Fruit fly (Drosophila melanogaster) whole organism, embryonic: Measurements from ENCODE around the gene spo.
A peak's percentile ranks its signal among the peaks of the same experiment; 100 is the strongest.

Experiments used
- ATbp ChIP-seq: fragments of 200-800 bp; sonication (Bioruptor generic); optimal IDR thresholded peaks from 2 replicates; lab custom pipeline; 2017; ENCODE audit warnings: missing biosample characterization, mild to moderate bottlenecking, missing genetic modification characterization, missing genetic modification reagents
- Adf1 ChIP-seq: fragments of 200-800 bp; sonication (Bioruptor generic); IDR thresholded peaks from 2 replicates; pipeline ENCODE4 v1.3.6; 2022; ENCODE audit warnings: missing biosample characterization, missing genetic modification characterization
- Atf-2 ChIP-seq: fragments of 200-800 bp; sonication (Bioruptor generic); optimal IDR thresholded peaks from 2 replicates; lab custom pipeline; 2016; ENCODE audit warnings: missing biosample characterization, missing genetic modification characterization
- CG10654 ChIP-seq: fragments of 200-800 bp; sonication (Bioruptor generic); optimal IDR thresholded peaks from 2 replicates; lab custom pipeline; 2016; ENCODE audit warnings: missing biosample characterization, missing genetic modification characterization
- CG13775 ChIP-seq: fragments of 200-800 bp; sonication (Bioruptor generic); optimal IDR thresholded peaks from 3 replicates; lab custom pipeline; 2017; ENCODE audit warnings: missing biosample characterization, mild to moderate bottlenecking, missing genetic modification characterization
- CG14014 ChIP-seq: fragments of 200-800 bp; sonication (Bioruptor generic); IDR thresholded peaks from 2 replicates; pipeline ENCODE4 v1.3.6; 2022; ENCODE audit warnings: missing biosample characterization, missing genetic modification characterization
- CG15011 ChIP-seq: fragments of 200-800 bp; sonication (Bioruptor generic); optimal IDR thresholded peaks from 3 replicates; lab custom pipeline; 2018; ENCODE audit warnings: missing biosample characterization, mild to moderate bottlenecking, missing genetic modification characterization
- CG1647 ChIP-seq: fragments of 200-800 bp; sonication (Bioruptor generic); optimal IDR thresholded peaks from 3 replicates; lab custom pipeline; 2016; ENCODE audit warnings: missing biosample characterization, missing genetic modification characterization
- CG17328 ChIP-seq: fragments of 200-800 bp; sonication (Bioruptor generic); IDR thresholded peaks from 2 replicates; pipeline ENCODE4 v1.3.6; 2022; ENCODE audit warnings: missing biosample characterization, missing genetic modification characterization
- CG2199 ChIP-seq: fragments of 200-800 bp; sonication (Bioruptor generic); IDR thresholded peaks from 3 replicates; pipeline ENCODE4 v1.3.6; 2022; ENCODE audit warnings: missing biosample characterization, missing genetic modification characterization
- CG32532 ChIP-seq: fragments of 200-800 bp; sonication (Bioruptor generic); IDR thresholded peaks from 2 replicates; pipeline ENCODE4 v1.3.6; 2022; ENCODE audit warnings: missing biosample characterization, missing genetic modification characterization
- CG3281 ChIP-seq: fragments of 200-800 bp; sonication (Bioruptor generic); optimal IDR thresholded peaks from 3 replicates; lab custom pipeline; 2017; ENCODE audit warnings: missing biosample characterization, mild to moderate bottlenecking, missing genetic modification characterization
- CG7556 ChIP-seq: fragments of 200-800 bp; sonication (Bioruptor generic); optimal IDR thresholded peaks from 2 replicates; lab custom pipeline; 2017; ENCODE audit warnings: missing biosample characterization, mild to moderate bottlenecking, missing genetic modification characterization
- CG7745 ChIP-seq: fragments of 200-800 bp; sonication (Bioruptor generic); optimal IDR thresholded peaks from 2 replicates; lab custom pipeline; 2018; ENCODE audit warnings: missing biosample characterization, mild to moderate bottlenecking, missing genetic modification characterization, moderate library complexity
- CG9609 ChIP-seq: fragments of 200-800 bp; sonication (Bioruptor generic); optimal IDR thresholded peaks from 3 replicates; lab custom pipeline; 2016; ENCODE audit warnings: missing biosample characterization, missing genetic modification characterization
- CG9817 ChIP-seq: fragments of 200-800 bp; sonication (Bioruptor generic); optimal IDR thresholded peaks from 2 replicates; lab custom pipeline; 2018; ENCODE audit warnings: missing biosample characterization, mild to moderate bottlenecking, missing genetic modification characterization, moderate library complexity
- CG9876 ChIP-seq: fragments of 200-800 bp; sonication (Bioruptor generic); optimal IDR thresholded peaks from 2 replicates; lab custom pipeline; 2016; ENCODE audit warnings: missing biosample characterization, missing genetic modification characterization
- CG9932 ChIP-seq: fragments of 200-800 bp; sonication (Bioruptor generic); IDR thresholded peaks from 2 replicates; pipeline ENCODE4 v1.3.6; 2022; ENCODE audit warnings: missing biosample characterization, missing genetic modification characterization
- Camta ChIP-seq: fragments of 200-800 bp; sonication (Bioruptor generic); optimal IDR thresholded peaks from 2 replicates; lab custom pipeline; 2016; ENCODE audit warnings: missing biosample characterization, missing genetic modification characterization
- Dek ChIP-seq: fragments of 200-800 bp; sonication (Bioruptor generic); optimal IDR thresholded peaks from 3 replicates; lab custom pipeline; 2019; ENCODE audit warnings: missing biosample characterization, mild to moderate bottlenecking, missing genetic modification characterization, moderate library complexity
- GATAe ChIP-seq: fragments of 200-800 bp; sonication (Bioruptor generic); conservative IDR thresholded peaks from 2 replicates; pipeline ENCODE4 v1.3.6; 2022; ENCODE audit warnings: missing biosample characterization, missing genetic modification characterization
- H15 ChIP-seq: fragments of 200-800 bp; sonication (Bioruptor generic); IDR thresholded peaks from 3 replicates; pipeline ENCODE4 v1.3.6; 2022; ENCODE audit warnings: missing biosample characterization, missing genetic modification characterization
- HmgZ ChIP-seq: fragments of 200-800 bp; sonication (Bioruptor generic); optimal IDR thresholded peaks from 2 replicates; lab custom pipeline; 2018; ENCODE audit warnings: missing biosample characterization, mild to moderate bottlenecking, missing genetic modification characterization
- Hsf ChIP-seq: fragments of 200-800 bp; sonication (Bioruptor generic); optimal IDR thresholded peaks from 3 replicates; lab custom pipeline; 2016; ENCODE audit warnings: missing biosample characterization, missing genetic modification characterization
- Lhr ChIP-seq: fragments of 200-800 bp; sonication (Bioruptor generic); optimal IDR thresholded peaks from 3 replicates; lab custom pipeline; 2017; ENCODE audit warnings: mild to moderate bottlenecking, missing biosample characterization, missing genetic modification reagents, missing genetic modification characterization
- MTF-1 ChIP-seq: fragments of 200-800 bp; sonication (Bioruptor generic); optimal IDR thresholded peaks from 2 replicates; lab custom pipeline; 2018; ENCODE audit warnings: missing biosample characterization, mild to moderate bottlenecking, missing genetic modification characterization, borderline replicate concordance
- Nf-YB ChIP-seq: fragments of 200-800 bp; sonication (Bioruptor generic); optimal IDR thresholded peaks from 3 replicates; lab custom pipeline; 2019; ENCODE audit warnings: missing biosample characterization, mild to moderate bottlenecking, missing genetic modification characterization, moderate library complexity
- NfI ChIP-seq: fragments of 200-800 bp; sonication (Bioruptor generic); optimal IDR thresholded peaks from 3 replicates; lab custom pipeline; 2018; ENCODE audit warnings: missing biosample characterization, mild to moderate bottlenecking, missing genetic modification characterization, moderate library complexity
- Scr ChIP-seq: fragments of 200-800 bp; sonication (Bioruptor generic); IDR thresholded peaks from 2 replicates; pipeline ENCODE4 v1.3.6; 2022; ENCODE audit warnings: missing biosample characterization, missing genetic modification characterization; ENCODE audit not compliant: partially characterized antibody
- Taf1 ChIP-seq: fragments of 200-800 bp; sonication (Bioruptor generic); IDR thresholded peaks from 2 replicates; pipeline ENCODE4 v1.3.6; 2022; ENCODE audit warnings: missing biosample characterization, missing genetic modification characterization
- aop ChIP-seq: fragments of 200-800 bp; sonication (Bioruptor generic); IDR thresholded peaks from 2 replicates; pipeline ENCODE4 v1.3.6; 2022; ENCODE audit warnings: missing biosample characterization, missing genetic modification characterization
- az2 ChIP-seq: fragments of 200-800 bp; sonication (Bioruptor generic); optimal IDR thresholded peaks from 3 replicates; lab custom pipeline; 2016; ENCODE audit warnings: missing biosample characterization, missing genetic modification characterization
- crp ChIP-seq, 2 experiments: fragments of 200-800 bp; sonication (Bioruptor generic); optimal IDR thresholded peaks; 2 replicates in 1 of 2; 3 replicates in 1 of 2; lab custom pipeline; 2017; ENCODE audit warnings: missing biosample characterization in 2 of 2, missing genetic modification characterization in 2 of 2, mild to moderate bottlenecking in 1 of 2, moderate library complexity in 1 of 2
- dati ChIP-seq: fragments of 200-800 bp; sonication (Bioruptor generic); IDR thresholded peaks from 2 replicates; pipeline ENCODE4 v1.3.6; 2022; ENCODE audit warnings: missing biosample characterization, missing genetic modification characterization
- dmrt11E ChIP-seq: fragments of 200-800 bp; sonication (Bioruptor generic); optimal IDR thresholded peaks from 3 replicates; lab custom pipeline; 2018; ENCODE audit warnings: missing biosample characterization, mild to moderate bottlenecking, missing genetic modification characterization, moderate library complexity
- ind ChIP-seq: fragments of 200-800 bp; sonication (Bioruptor generic); optimal IDR thresholded peaks from 3 replicates; lab custom pipeline; 2016; ENCODE audit warnings: missing biosample characterization, missing genetic modification characterization
- jigr1 ChIP-seq: fragments of 200-800 bp; sonication (Bioruptor generic); IDR thresholded peaks from 3 replicates; pipeline ENCODE4 v1.3.6; 2022; ENCODE audit warnings: missing biosample characterization, missing genetic modification characterization
- jumu ChIP-seq: fragments of 200-800 bp; sonication (Bioruptor generic); optimal IDR thresholded peaks from 3 replicates; lab custom pipeline; 2016; ENCODE audit warnings: missing biosample characterization, missing genetic modification characterization
- lab ChIP-seq: fragments of 200-800 bp; sonication (Bioruptor generic); optimal IDR thresholded peaks from 3 replicates; lab custom pipeline; 2017; ENCODE audit warnings: missing biosample characterization, missing genetic modification characterization, mild to moderate bottlenecking, moderate library complexity, missing genetic modification reagents
- lola ChIP-seq, 3 experiments: fragments of >200 bp in 2 of 3; fragments of 200-800 bp in 1 of 3; sonication (Bioruptor generic) in 1 of 3; optimal IDR thresholded peaks; 2 replicates each; lab custom pipeline; 2017 to 2019; ENCODE audit warnings: missing biosample characterization in 3 of 3, missing genetic modification characterization in 3 of 3, mild to moderate bottlenecking in 1 of 3, moderate library complexity in 1 of 3
- maf-S ChIP-seq: fragments of 200-800 bp; sonication (Bioruptor generic); optimal IDR thresholded peaks from 2 replicates; lab custom pipeline; 2016; ENCODE audit warnings: missing biosample characterization, missing genetic modification characterization
- nau ChIP-seq: fragments of 200-800 bp; sonication (Bioruptor generic); optimal IDR thresholded peaks from 3 replicates; lab custom pipeline; 2017; ENCODE audit warnings: missing biosample characterization, mild to moderate bottlenecking, missing genetic modification characterization, missing genetic modification reagents
- org-1 ChIP-seq: fragments of 200-800 bp; sonication (Bioruptor generic); optimal IDR thresholded peaks from 2 replicates; lab custom pipeline; 2017; ENCODE audit warnings: missing biosample characterization, missing genetic modification characterization
- psq ChIP-seq: fragments of 200-800 bp; sonication (Bioruptor generic); optimal IDR thresholded peaks from 2 replicates; lab custom pipeline; 2017; ENCODE audit warnings: missing biosample characterization, missing genetic modification characterization
- tll ChIP-seq, 2 experiments: fragments of 200-800 bp in 1 of 2; fragments of >200 bp in 1 of 2; sonication (Bioruptor generic) in 1 of 2; optimal IDR thresholded peaks; 2 replicates each; lab custom pipeline; 2017 to 2019; ENCODE audit warnings: missing biosample characterization in 2 of 2, missing genetic modification characterization in 2 of 2, mild to moderate bottlenecking in 1 of 2, moderate library complexity in 1 of 2
- trem ChIP-seq: fragments of 200-800 bp; optimal IDR thresholded peaks from 3 replicates; lab custom pipeline; 2019; ENCODE audit warnings: missing biosample characterization, mild to moderate bottlenecking, missing genetic modification characterization, moderate library complexity
- tup ChIP-seq: fragments of 200-800 bp; sonication (Bioruptor generic); optimal IDR thresholded peaks from 2 replicates; lab custom pipeline; 2016; ENCODE audit warnings: missing biosample characterization, mild to moderate bottlenecking, missing genetic modification characterization, moderate library complexity

The spo gene

DNA sequence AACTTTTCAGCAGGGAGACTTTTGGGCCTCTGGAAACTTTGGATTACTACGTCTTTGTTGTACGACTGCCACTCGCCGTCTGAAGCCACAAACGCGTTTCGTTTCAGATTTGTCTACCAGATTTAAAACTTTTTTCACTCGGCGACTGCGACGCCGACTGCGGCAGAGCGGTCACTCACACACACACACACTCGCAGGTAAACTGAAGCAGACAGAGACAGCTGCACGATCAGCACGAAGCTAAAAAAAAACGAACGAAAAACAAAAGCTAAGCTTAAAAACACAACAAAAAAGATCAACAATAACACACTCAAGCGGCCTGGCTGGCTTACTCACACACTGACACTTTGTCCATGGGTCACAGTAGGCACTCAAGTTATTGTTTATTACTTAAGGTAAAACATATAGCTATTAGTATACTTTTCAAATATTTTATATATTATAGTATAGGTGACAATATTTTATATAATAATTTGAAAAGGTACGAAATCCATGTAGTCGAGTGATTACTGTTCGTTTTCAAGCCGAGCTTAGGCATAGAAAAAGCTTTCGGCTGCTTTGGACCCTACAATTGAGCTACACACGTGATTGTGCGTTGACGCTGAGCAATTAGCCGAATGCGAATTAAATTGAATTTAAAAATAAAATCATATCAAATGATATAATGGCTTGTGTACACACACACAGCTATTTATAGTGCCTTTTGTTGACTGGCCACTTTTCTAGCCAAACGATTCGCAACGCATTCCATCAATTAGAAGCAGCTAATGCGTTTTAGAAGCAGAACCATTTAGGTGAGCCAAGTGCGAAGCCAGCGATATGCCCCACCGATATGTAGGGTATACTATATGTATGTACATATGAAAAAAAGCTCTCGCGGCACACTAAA, 14.9 kb downstream of the spo start, which contains the start of gene Msr-110 (continued):
- TF ChIP-seq MTF-1 (GFP tag; lab: Kevin White, UChicago): peak; percentile 56
- TF ChIP-seq CG14014 (GFP tag; lab: Robert Waterston, UW): peak; percentile 90
- peak; percentile 92 for TF ChIP-seq jigr1
- TF ChIP-seq ATbp (GFP tag; lab: Kevin White, UChicago): peak; percentile 87
- no peak for TF ChIP-seq dmrt11E
- TF ChIP-seq Dek (tag; lab: Kevin White, UChicago): peak; percentile 93
- TF ChIP-seq NfI (GFP tag; lab: Kevin White, UChicago): peak; percentile 83
- TF ChIP-seq maf-S (GFP tag; lab: Kevin White, UChicago): peak; percentile 59
- no peak for TF ChIP-seq Scr
- TF ChIP-seq CG9609 (GFP tag; lab: Kevin White, UChicago): peak; percentile 66
- peak in 1 of 3 experiments; percentile 41 for TF ChIP-seq lola (GFP tag; optimal IDR thresholded peaks at IDR 0.05; lab: Kevin White, UChicago)
- TF ChIP-seq Taf1 (GFP tag; lab: Robert Waterston, UW): peak; percentile 86
- TF ChIP-seq tll (GFP tag; optimal IDR thresholded peaks at IDR 0.05; lab: Kevin White, UChicago): no peak
- peak; percentile 40 for TF ChIP-seq CG1647 (GFP tag; lab: Kevin White, UChicago)
- peak; percentile 45 for TF ChIP-seq tup (GFP tag; lab: Kevin White, UChicago)
- TF ChIP-seq CG2199: no peak; the same call in 2 of the 3 replicates
- peak; percentile 91 for TF ChIP-seq CG9817 (tag; lab: Kevin White, UChicago)
- peak; percentile 86 for TF ChIP-seq ind (GFP tag; lab: Kevin White, UChicago)
- TF ChIP-seq CG15011 (GFP tag; lab: Kevin White, UChicago): peak; percentile 78
- TF ChIP-seq GATAe (GFP tag; lab: Robert Waterston, UW): peak; percentile 69; the same call in 1 of the 2 replicates
- peak; percentile 59 for TF ChIP-seq psq (GFP tag; lab: Kevin White, UChicago)
- peak; percentile 73 for TF ChIP-seq CG17328 (GFP tag; lab: Robert Waterston, UW)
- peak; percentile 95 for TF ChIP-seq CG9932
- peak; percentile 88 for TF ChIP-seq org-1
- peak; percentile 48 for TF ChIP-seq Camta (GFP tag; lab: Kevin White, UChicago)
- TF ChIP-seq Adf1 (GFP tag; lab: Robert Waterston, UW): peak; percentile 93
- TF ChIP-seq CG7745: no peak
- TF ChIP-seq CG10654: peak; percentile 70
- TF ChIP-seq trem (tag; lab: Kevin White, UChicago): peak; percentile 67
- TF ChIP-seq CG7556 (GFP tag; lab: Kevin White, UChicago): peak; percentile 91
- TF ChIP-seq Hsf (GFP tag; lab: Kevin White, UChicago): peak; percentile 80
- peak; percentile 82 for TF ChIP-seq HmgZ (tag; lab: Kevin White, UChicago)
- peak; percentile 95 for TF ChIP-seq CG32532
- TF ChIP-seq Nf-YB (GFP tag; lab: Kevin White, UChicago): peak; percentile 62
- peak; percentile 89 for TF ChIP-seq CG3281 (GFP tag; lab: Kevin White, UChicago)
- peak; percentile 41 for TF ChIP-seq Lhr
- peak; percentile 47; the same call in 1 of the 2 replicates for TF ChIP-seq dati (GFP tag; lab: Robert Waterston, UW)
- TF ChIP-seq aop (GFP tag; lab: Robert Waterston, UW): 0 out of 2 replicates have a peak, but pooled peaks have one; percentile 36
- peak; percentile 72 for TF ChIP-seq CG13775 (GFP tag; lab: Kevin White, UChicago)
- TF ChIP-seq Atf-2 (GFP tag; lab: Kevin White, UChicago): peak; percentile 59
- peak; percentile 53 for TF ChIP-seq CG9876 (GFP tag; lab: Kevin White, UChicago)
- peak; percentile 79 for TF ChIP-seq az2 (GFP tag; lab: Kevin White, UChicago)
- TF ChIP-seq H15 (GFP tag; lab: Robert Waterston, UW): peak; percentile 84
- peak in 1 of 2 experiments; percentile 46 for TF ChIP-seq crp (GFP tag; optimal IDR thresholded peaks at IDR 0.05; lab: Kevin White, UChicago)
- TF ChIP-seq lab (GFP tag; lab: Kevin White, UChicago): peak; percentile 93
- TF ChIP-seq jumu (GFP tag; lab: Kevin White, UChicago): peak; percentile 70
- peak; percentile 84 for TF ChIP-seq nau (GFP tag; lab: Kevin White, UChicago)
